Worm (Caenorhabditis elegans) whole organism, L1 larva: ENCODE data around the gene R05F9.11.

ENCODE experiments used
- C04F5.9 ChIP-seq: sonication (generic microtip); optimal IDR thresholded peaks from 2 replicates; lab custom pipeline; 2016; ENCODE audit warnings: missing genetic modification characterization, missing compliant biosample characterization
- C16A3.4 ChIP-seq: fragments of 150-350 bp; optimal IDR thresholded peaks from 2 replicates; lab custom pipeline; 2014; ENCODE audit warnings: missing biosample characterization, missing genetic modification characterization
- C34B4.2 ChIP-seq: sonication (generic microtip); optimal IDR thresholded peaks from 2 replicates; lab custom pipeline; 2017; ENCODE audit warnings: mild to moderate bottlenecking, missing genetic modification characterization, missing compliant biosample characterization
- F16B12.6 ChIP-seq: fragments of 150-350 bp; optimal IDR thresholded peaks from 2 replicates; lab custom pipeline; 2014; ENCODE audit warnings: missing biosample characterization, missing genetic modification characterization
- Y116A8C.19 ChIP-seq: sonication (generic microtip); optimal IDR thresholded peaks from 2 replicates; lab custom pipeline; 2016; ENCODE audit warnings: missing compliant biosample characterization, missing genetic modification characterization, borderline replicate concordance
- aha-1 ChIP-seq: fragments of 150-350 bp; optimal IDR thresholded peaks from 2 replicates; lab custom pipeline; 2014; ENCODE audit warnings: missing biosample characterization, missing genetic modification characterization
- alr-1 ChIP-seq: fragments of 200-800 bp; sonication (Bioruptor generic); optimal IDR thresholded peaks from 2 replicates; lab custom pipeline; 2018; ENCODE audit warnings: borderline replicate concordance, mild to moderate bottlenecking, missing genetic modification characterization, missing compliant biosample characterization
- blmp-1 ChIP-seq: fragments of 150-350 bp; optimal IDR thresholded peaks from 2 replicates; lab custom pipeline; 2014; ENCODE audit warnings: missing biosample characterization, missing genetic modification characterization
- ceh-63 ChIP-seq: fragments of 200-800 bp; sonication (Bioruptor generic); optimal IDR thresholded peaks from 2 replicates; lab custom pipeline; 2018; ENCODE audit warnings: mild to moderate bottlenecking, missing genetic modification characterization, missing compliant biosample characterization
- ceh-8 ChIP-seq: fragments of 200-800 bp; sonication (Bioruptor generic); optimal IDR thresholded peaks from 2 replicates; lab custom pipeline; 2018; ENCODE audit warnings: mild to moderate bottlenecking, missing genetic modification characterization, moderate library complexity, missing compliant biosample characterization
- ceh-82 ChIP-seq, 3 experiments: fragments of 150-350 bp in 1 of 3; sonication (generic microtip) in 2 of 3; optimal IDR thresholded peaks; 2 replicates each; lab custom pipeline; 2014 to 2017; ENCODE audit warnings: missing biosample characterization in 3 of 3, missing genetic modification characterization in 3 of 3
- ceh-88 ChIP-seq: fragments of 200-800 bp; sonication (Bioruptor generic); IDR thresholded peaks from 2 replicates; pipeline ENCODE4 v1.3.6; 2022; ENCODE audit warnings: missing genetic modification characterization, missing compliant biosample characterization
- ceh-90 ChIP-seq: sonication (generic microtip); optimal IDR thresholded peaks from 2 replicates; lab custom pipeline; 2016; ENCODE audit warnings: missing genetic modification characterization, missing compliant biosample characterization
- dsc-1 ChIP-seq: sonication (generic microtip); optimal IDR thresholded peaks from 2 replicates; lab custom pipeline; 2016; ENCODE audit warnings: mild to moderate bottlenecking, missing genetic modification characterization, missing compliant biosample characterization
- efl-1 ChIP-seq, 4 experiments: fragments of 150-350 bp; optimal IDR thresholded peaks in 3 of 4; peaks in 1 of 4; 1 replicate in 1 of 4; 2 replicates in 3 of 4; lab custom pipeline; 2014; ENCODE audit warnings: missing biosample characterization in 2 of 4, missing genetic modification characterization in 2 of 4, missing genetic modification reagents in 2 of 4
- efl-3 ChIP-seq: fragments of 200-800 bp; sonication (Bioruptor generic); optimal IDR thresholded peaks from 2 replicates; lab custom pipeline; 2018; ENCODE audit warnings: mild to moderate bottlenecking, missing genetic modification characterization, missing compliant biosample characterization
- egl-13 ChIP-seq: sonication (generic microtip); optimal IDR thresholded peaks from 2 replicates; lab custom pipeline; 2016; ENCODE audit warnings: missing genotype, missing genetic modification reagents, missing genetic modification characterization, missing compliant biosample characterization
- egl-27 ChIP-seq, 2 experiments: fragments of 150-350 bp in 1 of 2; sonication (generic microtip); optimal IDR thresholded peaks; 3 replicates each; lab custom pipeline; 2017 to 2018; ENCODE audit warnings: missing biosample characterization in 2 of 2, missing genetic modification characterization in 2 of 2, missing genetic modification reagents in 2 of 2
- elt-2 ChIP-seq: sonication (generic microtip); optimal IDR thresholded peaks from 2 replicates; lab custom pipeline; 2016; ENCODE audit warnings: missing genetic modification characterization, mild to moderate bottlenecking, inconsistent platforms, missing compliant biosample characterization, missing genetic modification reagents
- ets-5 ChIP-seq: fragments of 200-800 bp; sonication (Bioruptor generic); IDR thresholded peaks from 2 replicates; pipeline ENCODE4 v1.3.6; 2022; ENCODE audit warnings: missing genetic modification characterization, missing compliant biosample characterization
- fkh-10 ChIP-seq: sonication (generic microtip); optimal IDR thresholded peaks from 2 replicates; lab custom pipeline; 2017; ENCODE audit warnings: missing biosample characterization, missing genetic modification reagents, missing genetic modification characterization
- fkh-4 ChIP-seq: sonication (generic microtip); optimal IDR thresholded peaks from 2 replicates; lab custom pipeline; 2016; ENCODE audit warnings: missing compliant biosample characterization, missing genetic modification characterization, borderline replicate concordance
- grh-1 ChIP-seq: fragments of 200-800 bp; sonication (Bioruptor generic); IDR thresholded peaks from 2 replicates; pipeline ENCODE4 v1.3.6; 2022; ENCODE audit warnings: missing genetic modification reagents, missing genetic modification characterization, missing compliant biosample characterization
- hlh-17 ChIP-seq: fragments of 200-800 bp; sonication (Bioruptor generic); optimal IDR thresholded peaks from 2 replicates; lab custom pipeline; 2018; ENCODE audit warnings: missing genetic modification characterization, mild to moderate bottlenecking, missing compliant biosample characterization, moderate library complexity, borderline replicate concordance
- hpl-2 ChIP-seq: fragments of 150-350 bp; optimal IDR thresholded peaks from 2 replicates; lab custom pipeline; 2014; ENCODE audit warnings: missing biosample characterization, missing genetic modification reagents, missing genetic modification characterization
- lin-14 ChIP-seq: fragments of 200-800 bp; sonication (Bioruptor generic); optimal IDR thresholded peaks from 2 replicates; lab custom pipeline; 2018; ENCODE audit warnings: mild to moderate bottlenecking, missing genetic modification characterization, moderate library complexity, missing compliant biosample characterization
- lin-35 ChIP-seq, 2 experiments: fragments of 150-350 bp; optimal IDR thresholded peaks; 2 replicates each; lab custom pipeline; 2014; ENCODE audit warnings: missing biosample characterization in 2 of 2, missing genetic modification characterization in 2 of 2, missing genetic modification reagents in 2 of 2
- mab-9 ChIP-seq: fragments of 200-800 bp; sonication (Bioruptor generic); IDR thresholded peaks from 2 replicates; pipeline ENCODE4 v1.3.6; 2022; ENCODE audit warnings: missing genetic modification reagents, missing genetic modification characterization, missing compliant biosample characterization
- mef-2 ChIP-seq: fragments of 150-350 bp; optimal IDR thresholded peaks from 2 replicates; lab custom pipeline; 2014; ENCODE audit warnings: missing biosample characterization, missing genetic modification characterization
- nhr-12 ChIP-seq: sonication (generic microtip); optimal IDR thresholded peaks from 2 replicates; lab custom pipeline; 2017; ENCODE audit warnings: missing biosample characterization, missing genetic modification characterization
- nhr-19 ChIP-seq: fragments of 200-800 bp; sonication (Bioruptor generic); conservative IDR thresholded peaks from 2 replicates; pipeline ENCODE4 v1.3.6; 2022; ENCODE audit warnings: missing genetic modification characterization, missing compliant biosample characterization
- nhr-20 ChIP-seq: sonication (generic microtip); optimal IDR thresholded peaks from 2 replicates; lab custom pipeline; 2016; ENCODE audit warnings: mild to moderate bottlenecking, missing genetic modification characterization, missing compliant biosample characterization
- nhr-237 ChIP-seq: fragments of 150-350 bp; optimal IDR thresholded peaks from 2 replicates; lab custom pipeline; 2014; ENCODE audit warnings: missing biosample characterization, missing genetic modification characterization
- nhr-47 ChIP-seq: sonication (generic microtip); optimal IDR thresholded peaks from 2 replicates; lab custom pipeline; 2016; ENCODE audit warnings: mild to moderate bottlenecking, missing genetic modification characterization, moderate library complexity, missing compliant biosample characterization
- nhr-76 ChIP-seq: sonication (generic microtip); optimal IDR thresholded peaks from 2 replicates; lab custom pipeline; 2017; ENCODE audit warnings: missing biosample characterization, missing genetic modification characterization
- nhr-77 ChIP-seq: fragments of 150-350 bp; optimal IDR thresholded peaks from 2 replicates; lab custom pipeline; 2014; ENCODE audit warnings: missing biosample characterization, missing genetic modification characterization
- nhr-84 ChIP-seq: sonication (generic microtip); optimal IDR thresholded peaks from 2 replicates; lab custom pipeline; 2017; ENCODE audit warnings: missing biosample characterization, missing genetic modification characterization
- nhr-85 ChIP-seq: sonication (generic microtip); peaks from one replicate; lab custom pipeline; 2016; ENCODE audit warnings: missing genetic modification characterization, inconsistent platforms, missing compliant biosample characterization
- pag-3 ChIP-seq: sonication (generic microtip); optimal IDR thresholded peaks from 2 replicates; lab custom pipeline; 2017; ENCODE audit warnings: missing genetic modification characterization, mild to moderate bottlenecking, missing compliant biosample characterization, antibody characterized with exemption, borderline replicate concordance; ENCODE audit not compliant: insufficient read depth
- rnt-1 ChIP-seq: sonication (generic microtip); optimal IDR thresholded peaks from 2 replicates; lab custom pipeline; 2016; ENCODE audit warnings: mild to moderate bottlenecking, missing genetic modification characterization, moderate library complexity, missing compliant biosample characterization
- snu-23 ChIP-seq: sonication (generic microtip); optimal IDR thresholded peaks from 2 replicates; lab custom pipeline; 2016; ENCODE audit warnings: missing genetic modification characterization, missing compliant biosample characterization
- sup-37 ChIP-seq: fragments of 200-800 bp; sonication (Bioruptor generic); optimal IDR thresholded peaks from 2 replicates; lab custom pipeline; 2018; ENCODE audit warnings: mild to moderate bottlenecking, missing genetic modification characterization, missing compliant biosample characterization
- swsn-7 ChIP-seq: sonication (generic microtip); optimal IDR thresholded peaks from 2 replicates; lab custom pipeline; 2016; ENCODE audit warnings: missing genetic modification characterization, missing compliant biosample characterization
- tlp-1 ChIP-seq: fragments of 150-350 bp; optimal IDR thresholded peaks from 2 replicates; lab custom pipeline; 2014; ENCODE audit warnings: missing biosample characterization, missing genetic modification characterization
- unc-130 ChIP-seq: fragments of 150-350 bp; optimal IDR thresholded peaks from 2 replicates; lab custom pipeline; 2017; ENCODE audit warnings: missing biosample characterization, missing genetic modification characterization, inconsistent platforms
- unc-30 ChIP-seq: sonication (generic microtip); optimal IDR thresholded peaks from 2 replicates; lab custom pipeline; 2017; ENCODE audit warnings: missing biosample characterization, missing genetic modification characterization
- unc-86 ChIP-seq: sonication (generic microtip); optimal IDR thresholded peaks from 2 replicates; lab custom pipeline; 2016; ENCODE audit warnings: missing genetic modification characterization, missing compliant biosample characterization
- xbp-1 ChIP-seq: sonication (generic microtip); optimal IDR thresholded peaks from 2 replicates; lab custom pipeline; 2016; ENCODE audit warnings: missing genetic modification characterization, missing compliant biosample characterization
- ztf-4 ChIP-seq: fragments of 150-350 bp; optimal IDR thresholded peaks from 2 replicates; lab custom pipeline; 2014; ENCODE audit warnings: missing biosample characterization, missing genetic modification characterization

The R05F9.11 gene

DNA sequence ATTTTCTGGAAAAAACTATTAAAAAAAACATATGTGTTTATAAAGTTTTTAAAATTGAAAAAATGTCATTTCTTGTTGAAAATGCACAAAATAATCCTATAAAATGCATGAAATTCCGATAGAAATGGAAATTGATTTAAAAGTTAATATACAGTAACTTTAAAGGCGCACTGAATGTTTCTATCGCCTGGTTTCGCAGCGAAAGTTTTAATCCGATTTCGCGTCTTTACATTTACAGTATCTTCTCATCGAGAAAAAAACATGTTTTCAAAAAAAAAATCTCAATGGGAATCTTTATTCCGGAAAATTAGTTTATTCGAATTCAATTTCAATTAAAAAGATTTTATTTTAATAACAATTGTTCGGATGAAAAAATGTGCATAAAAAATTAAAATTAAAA is at the start of gene R05F9.11:
TSS of gene R05F9.11 (minus strand) at position 5 of the 400 bp plus-strand sequence.
- TF ChIP-seq blmp-1 (tag; lab: Kevin White, UChicago) (no peak), mab-9 (GFP tag; lab: Robert Waterston, UW) (no peak), F16B12.6 (tag; lab: Kevin White, UChicago) (no peak), xbp-1 (tag; lab: Kevin White, UChicago) (no peak), efl-1 (optimal IDR thresholded peaks at IDR 0.05; lab: Kevin White, UChicago) (no peak), efl-1 (GFP tag; optimal IDR thresholded peaks at IDR 0.05 in 1 of 2; lab: Kevin White, UChicago) (no peak), ceh-82 (tag; optimal IDR thresholded peaks at IDR 0.05; lab: Kevin White, UChicago) (no peak), lin-14 (GFP tag; lab: Kevin White, UChicago) (no peak), aha-1 (tag; lab: Kevin White, UChicago) (no peak), nhr-19 (no peak), Y116A8C.19 (tag; lab: Kevin White, UChicago) (no peak), ceh-63 (GFP tag; lab: Kevin White, UChicago) (no peak), unc-130 (tag; lab: Kevin White, UChicago) (no peak), nhr-77 (tag; lab: Kevin White, UChicago) (no peak), egl-13 (tag; lab: Kevin White, UChicago) (no peak), ceh-88 (GFP tag; lab: Robert Waterston, UW) (no peak), unc-86 (tag; lab: Kevin White, UChicago) (no peak), hpl-2 (GFP tag; lab: Kevin White, UChicago) (no peak), rnt-1 (tag; lab: Kevin White, UChicago) (no peak), mef-2 (tag; lab: Kevin White, UChicago) (no peak), hlh-17 (GFP tag; lab: Kevin White, UChicago) (no peak)

DNA sequence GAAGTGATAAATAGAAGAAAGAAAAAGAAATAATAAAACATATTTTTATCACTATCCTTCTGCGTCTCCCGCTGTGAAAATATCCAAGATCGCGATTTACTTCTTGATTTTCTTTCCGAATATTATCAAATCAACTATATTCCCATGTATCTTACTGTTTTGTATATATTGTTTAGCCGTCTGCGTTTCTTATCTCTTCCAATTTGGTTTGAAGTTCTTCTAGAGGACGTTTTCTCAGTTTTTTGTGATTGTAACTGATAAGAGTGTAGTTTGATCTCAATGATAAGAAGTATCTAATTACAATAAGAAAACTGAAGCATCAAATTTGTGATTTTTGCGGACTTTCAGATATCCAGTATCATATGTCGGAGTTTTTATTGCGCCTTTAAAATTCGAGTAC is 46.7 kb upstream of the R05F9.11 start:
- TF ChIP-seq nhr-237 (tag; lab: Kevin White, UChicago) (no peak), egl-27 (tag; optimal IDR thresholded peaks at IDR 0.05; lab: Kevin White, UChicago) (no peak), snu-23 (peak; percentile 9), lin-14 (GFP tag; lab: Kevin White, UChicago) (peak; percentile 45), nhr-85 (tag; lab: Kevin White, UChicago) (peak; percentile 74), grh-1 (GFP tag; lab: Robert Waterston, UW) (no peak), tlp-1 (tag; lab: Kevin White, UChicago) (no peak), lin-35 (GFP tag; optimal IDR thresholded peaks at IDR 0.05; lab: Kevin White, UChicago) (no peak), unc-30 (tag; lab: Kevin White, UChicago) (no peak), nhr-47 (tag; lab: Kevin White, UChicago) (no peak), pag-3 (tag; lab: Kevin White, UChicago) (no peak), mab-9 (GFP tag; lab: Robert Waterston, UW) (no peak), nhr-76 (tag; lab: Kevin White, UChicago) (no peak), ets-5 (GFP tag; lab: Robert Waterston, UW) (no peak), C04F5.9 (tag; lab: Kevin White, UChicago) (no peak), ceh-8 (GFP tag; lab: Kevin White, UChicago) (no peak), F16B12.6 (tag; lab: Kevin White, UChicago) (no peak), nhr-12 (no peak), efl-3 (GFP tag; lab: Kevin White, UChicago) (no peak), hlh-17 (GFP tag; lab: Kevin White, UChicago) (no peak), mef-2 (tag; lab: Kevin White, UChicago) (no peak), dsc-1 (no peak), blmp-1 (tag; lab: Kevin White, UChicago) (peak; percentile 31), C16A3.4 (tag; lab: Kevin White, UChicago) (no peak), nhr-20 (peak; percentile 44), swsn-7 (tag; lab: Kevin White, UChicago) (no peak), nhr-84 (tag; lab: Kevin White, UChicago) (no peak), fkh-4 (tag; lab: Kevin White, UChicago) (no peak), sup-37 (GFP tag; lab: Kevin White, UChicago) (no peak), elt-2 (tag; lab: Kevin White, UChicago) (peak; percentile 67), egl-13 (tag; lab: Kevin White, UChicago) (no peak), fkh-10 (GFP tag; lab: Kevin White, UChicago) (no peak), C34B4.2 (tag; lab: Kevin White, UChicago) (no peak), alr-1 (tag; lab: Kevin White, UChicago) (no peak), ztf-4 (tag; lab: Kevin White, UChicago) (no peak), ceh-90 (tag; lab: Kevin White, UChicago) (no peak), unc-130 (tag; lab: Kevin White, UChicago) (no peak), aha-1 (tag; lab: Kevin White, UChicago) (no peak)
